Fruit fly (Drosophila melanogaster) whole organism, embryonic: ENCODE results near the gene CG7484.
A peak's percentile ranks its signal among the peaks of the same experiment; 100 is the strongest.

Source experiments
- Asciz ChIP-seq: fragments of 200-800 bp; sonication (Bioruptor generic); optimal IDR thresholded peaks from 2 replicates; lab custom pipeline; 2017; ENCODE audit warnings: missing biosample characterization, mild to moderate bottlenecking, missing genetic modification characterization, missing genetic modification reagents
- Bteb2 ChIP-seq: fragments of 200-800 bp; sonication (Bioruptor generic); optimal IDR thresholded peaks from 2 replicates; lab custom pipeline; 2016; ENCODE audit warnings: missing biosample characterization, missing genetic modification characterization
- CG10321 ChIP-seq: fragments of 200-800 bp; sonication (Bioruptor generic); IDR thresholded peaks from 2 replicates; pipeline ENCODE4 v1.3.6; 2022; ENCODE audit warnings: missing biosample characterization, missing genetic modification characterization
- CG10462 ChIP-seq: fragments of 200-800 bp; sonication (Bioruptor generic); optimal IDR thresholded peaks from 2 replicates; lab custom pipeline; 2016; ENCODE audit warnings: missing biosample characterization, missing genetic modification characterization
- CG13624 ChIP-seq: fragments of 200-800 bp; sonication (Bioruptor generic); optimal IDR thresholded peaks from 2 replicates; lab custom pipeline; 2016; ENCODE audit warnings: missing biosample characterization, missing genetic modification characterization
- CG15011 ChIP-seq: fragments of 200-800 bp; sonication (Bioruptor generic); optimal IDR thresholded peaks from 3 replicates; lab custom pipeline; 2018; ENCODE audit warnings: missing biosample characterization, mild to moderate bottlenecking, missing genetic modification characterization
- CG15479 ChIP-seq: fragments of 200-800 bp; sonication (Bioruptor generic); optimal IDR thresholded peaks from 3 replicates; lab custom pipeline; 2019; ENCODE audit warnings: missing biosample characterization, mild to moderate bottlenecking, missing genetic modification characterization, moderate library complexity
- CG15514 ChIP-seq: fragments of 200-800 bp; sonication (Bioruptor generic); optimal IDR thresholded peaks from 3 replicates; lab custom pipeline; 2017; ENCODE audit warnings: missing biosample characterization, missing genetic modification characterization, mild to moderate bottlenecking, moderate library complexity, missing genetic modification reagents
- CG1602 ChIP-seq: fragments of 200-800 bp; sonication (Bioruptor generic); optimal IDR thresholded peaks from 3 replicates; lab custom pipeline; 2016; ENCODE audit warnings: missing biosample characterization, missing genetic modification characterization
- CG1647 ChIP-seq: fragments of 200-800 bp; sonication (Bioruptor generic); optimal IDR thresholded peaks from 3 replicates; lab custom pipeline; 2016; ENCODE audit warnings: missing biosample characterization, missing genetic modification characterization
- CG16779 ChIP-seq: fragments of 200-800 bp; sonication (Bioruptor generic); IDR thresholded peaks from 2 replicates; pipeline ENCODE4 v1.3.6; 2022; ENCODE audit warnings: missing biosample characterization, missing genetic modification characterization
- CG17186 ChIP-seq: fragments of 200-800 bp; sonication (Bioruptor generic); optimal IDR thresholded peaks from 3 replicates; lab custom pipeline; 2017; ENCODE audit warnings: missing biosample characterization, missing genetic modification reagents, missing genetic modification characterization
- CG17385 ChIP-seq: fragments of 200-800 bp; sonication (Bioruptor generic); optimal IDR thresholded peaks from 3 replicates; lab custom pipeline; 2018; ENCODE audit warnings: missing biosample characterization, mild to moderate bottlenecking, missing genetic modification characterization
- CG2712 ChIP-seq: fragments of 200-800 bp; optimal IDR thresholded peaks from 3 replicates; lab custom pipeline; 2019; ENCODE audit warnings: missing biosample characterization, mild to moderate bottlenecking, missing genetic modification characterization, moderate library complexity
- CG33213 ChIP-seq: fragments of 200-800 bp; sonication (Bioruptor generic); optimal IDR thresholded peaks from 3 replicates; lab custom pipeline; 2016; ENCODE audit warnings: missing biosample characterization, missing genetic modification characterization
- CG43689 ChIP-seq: fragments of 200-800 bp; sonication (Bioruptor generic); IDR thresholded peaks from 2 replicates; pipeline ENCODE4 v1.3.6; 2022; ENCODE audit warnings: missing biosample characterization, missing genetic modification characterization
- CG4854 ChIP-seq: fragments of 200-800 bp; sonication (Bioruptor generic); optimal IDR thresholded peaks from 2 replicates; lab custom pipeline; 2016; ENCODE audit warnings: missing biosample characterization, missing genetic modification characterization, inconsistent platforms
- CG7786 ChIP-seq: fragments of 200-800 bp; sonication (Bioruptor generic); optimal IDR thresholded peaks from 2 replicates; lab custom pipeline; 2016; ENCODE audit warnings: missing biosample characterization, missing genetic modification characterization
- CG7928 ChIP-seq: fragments of 200-800 bp; sonication (Bioruptor generic); optimal IDR thresholded peaks from 2 replicates; lab custom pipeline; 2017; ENCODE audit warnings: missing biosample characterization, mild to moderate bottlenecking, missing genetic modification characterization
- CG9437 ChIP-seq: fragments of 200-800 bp; sonication (Bioruptor generic); optimal IDR thresholded peaks from 2 replicates; lab custom pipeline; 2018; ENCODE audit warnings: missing biosample characterization, mild to moderate bottlenecking, missing genetic modification characterization
- Dek ChIP-seq: fragments of 200-800 bp; sonication (Bioruptor generic); optimal IDR thresholded peaks from 3 replicates; lab custom pipeline; 2019; ENCODE audit warnings: missing biosample characterization, mild to moderate bottlenecking, missing genetic modification characterization, moderate library complexity
- MBD-R2 ChIP-seq: fragments of 200-800 bp; sonication (Bioruptor generic); IDR thresholded peaks from 2 replicates; pipeline ENCODE4 v1.3.6; 2022; ENCODE audit warnings: missing biosample characterization, missing genetic modification characterization
- Mad ChIP-seq: fragments of 200-800 bp; sonication (Bioruptor generic); optimal IDR thresholded peaks from 2 replicates; lab custom pipeline; 2016; ENCODE audit warnings: missing biosample characterization, missing genetic modification characterization
- NC2α ChIP-seq: fragments of 200-800 bp; sonication (Bioruptor generic); optimal IDR thresholded peaks from 2 replicates; lab custom pipeline; 2016; ENCODE audit warnings: missing biosample characterization, missing genetic modification characterization
- Nf-YC ChIP-seq: fragments of 200-800 bp; optimal IDR thresholded peaks from 3 replicates; lab custom pipeline; 2019; ENCODE audit warnings: missing biosample characterization, mild to moderate bottlenecking, missing genetic modification characterization, moderate library complexity
- Sin3A ChIP-seq: fragments of >200 bp; optimal IDR thresholded peaks from 2 replicates; lab custom pipeline; 2018
- Sox100B ChIP-seq: fragments of 200-800 bp; sonication (Bioruptor generic); optimal IDR thresholded peaks from 3 replicates; lab custom pipeline; 2018; ENCODE audit warnings: missing biosample characterization, mild to moderate bottlenecking, missing genetic modification characterization
- Trl ChIP-seq, 3 experiments: fragments of >200 bp in 2 of 3; fragments of 200-800 bp in 1 of 3; sonication (Bioruptor generic) in 1 of 3; optimal IDR thresholded peaks; 2 replicates in 1 of 3; 3 replicates in 2 of 3; lab custom pipeline; 2016 to 2017; ENCODE audit warnings: missing biosample characterization in 1 of 3, missing genetic modification characterization in 1 of 3
- ac ChIP-seq: fragments of 200-800 bp; sonication (Bioruptor generic); optimal IDR thresholded peaks from 3 replicates; lab custom pipeline; 2017; ENCODE audit warnings: missing biosample characterization, mild to moderate bottlenecking, missing genetic modification characterization
- ap ChIP-seq: fragments of 200-800 bp; sonication (Bioruptor generic); IDR thresholded peaks from 2 replicates; pipeline ENCODE4 v1.3.6; 2022; ENCODE audit warnings: missing biosample characterization, missing genetic modification characterization
- bab2 ChIP-seq: fragments of 200-800 bp; sonication (Bioruptor generic); optimal IDR thresholded peaks from 2 replicates; lab custom pipeline; 2016; ENCODE audit warnings: missing biosample characterization, missing genetic modification characterization
- bbx ChIP-seq: fragments of 200-800 bp; sonication (Bioruptor generic); IDR thresholded peaks from 2 replicates; pipeline ENCODE4 v1.3.6; 2022; ENCODE audit warnings: missing biosample characterization, missing genetic modification characterization; ENCODE audit not compliant: partially characterized antibody
- chn ChIP-seq: fragments of 200-800 bp; sonication (Bioruptor generic); optimal IDR thresholded peaks from 2 replicates; lab custom pipeline; 2016; ENCODE audit warnings: missing biosample characterization, missing genetic modification characterization
- crp ChIP-seq, 2 experiments: fragments of 200-800 bp; sonication (Bioruptor generic); optimal IDR thresholded peaks; 2 replicates in 1 of 2; 3 replicates in 1 of 2; lab custom pipeline; 2017; ENCODE audit warnings: missing biosample characterization in 2 of 2, missing genetic modification characterization in 2 of 2, mild to moderate bottlenecking in 1 of 2, moderate library complexity in 1 of 2
- disco-r ChIP-seq: fragments of 200-800 bp; sonication (Bioruptor generic); optimal IDR thresholded peaks from 2 replicates; lab custom pipeline; 2016; ENCODE audit warnings: missing biosample characterization, missing genetic modification characterization
- dysf ChIP-seq: fragments of 200-800 bp; sonication (Bioruptor generic); IDR thresholded peaks from 3 replicates; pipeline ENCODE4 v1.3.6; 2022; ENCODE audit warnings: missing biosample characterization, missing genetic modification characterization
- eve ChIP-seq, 2 experiments: fragments of >200 bp; optimal IDR thresholded peaks; 2 replicates each; lab custom pipeline; 2017; ENCODE audit warnings: missing biosample characterization in 2 of 2, missing genetic modification characterization in 2 of 2
- ewg ChIP-seq: fragments of 200-800 bp; sonication (Bioruptor generic); optimal IDR thresholded peaks from 3 replicates; lab custom pipeline; 2017; ENCODE audit warnings: mild to moderate bottlenecking, missing biosample characterization, missing genetic modification reagents, missing genetic modification characterization
- exex ChIP-seq: fragments of 200-800 bp; sonication (Bioruptor generic); optimal IDR thresholded peaks from 4 replicates; lab custom pipeline; 2018; ENCODE audit warnings: missing biosample characterization, mild to moderate bottlenecking, missing genetic modification characterization, moderate library complexity
- gem ChIP-seq: fragments of 200-800 bp; sonication (Bioruptor generic); optimal IDR thresholded peaks from 2 replicates; lab custom pipeline; 2019; ENCODE audit warnings: missing biosample characterization, mild to moderate bottlenecking, missing genetic modification characterization, moderate library complexity
- h ChIP-seq: fragments of >200 bp; optimal IDR thresholded peaks from 2 replicates; lab custom pipeline; 2017
- her ChIP-seq: fragments of 200-800 bp; sonication (Bioruptor generic); optimal IDR thresholded peaks from 2 replicates; lab custom pipeline; 2016; ENCODE audit warnings: missing biosample characterization, missing genetic modification characterization
- jing ChIP-seq: fragments of 200-800 bp; sonication (Bioruptor generic); optimal IDR thresholded peaks from 2 replicates; lab custom pipeline; 2018; ENCODE audit warnings: missing biosample characterization, mild to moderate bottlenecking, missing genetic modification characterization
- psq ChIP-seq: fragments of 200-800 bp; sonication (Bioruptor generic); optimal IDR thresholded peaks from 2 replicates; lab custom pipeline; 2017; ENCODE audit warnings: missing biosample characterization, missing genetic modification characterization
- ranshi ChIP-seq: fragments of 200-800 bp; sonication (Bioruptor generic); IDR thresholded peaks from 2 replicates; pipeline ENCODE4 v1.3.6; 2022; ENCODE audit warnings: missing biosample characterization, missing genetic modification characterization
- schlank ChIP-seq: fragments of 200-800 bp; sonication (Bioruptor generic); optimal IDR thresholded peaks from 2 replicates; lab custom pipeline; 2018; ENCODE audit warnings: missing biosample characterization, mild to moderate bottlenecking, missing genetic modification characterization
- shn ChIP-seq: fragments of 200-800 bp; sonication (Bioruptor generic); optimal IDR thresholded peaks from 3 replicates; lab custom pipeline; 2016; ENCODE audit warnings: missing biosample characterization, missing genetic modification characterization
- toy ChIP-seq: fragments of 200-800 bp; sonication (Bioruptor generic); IDR thresholded peaks from 2 replicates; pipeline ENCODE4 v1.3.6; 2022; ENCODE audit warnings: missing biosample characterization, missing genetic modification characterization
- vfl ChIP-seq: fragments of 200-800 bp; sonication (Bioruptor generic); optimal IDR thresholded peaks from 2 replicates; lab custom pipeline; 2016; ENCODE audit warnings: missing biosample characterization, missing genetic modification characterization
- wor ChIP-seq: fragments of 200-800 bp; sonication (Bioruptor generic); IDR thresholded peaks from 2 replicates; pipeline ENCODE4 v1.3.6; 2022; ENCODE audit warnings: missing biosample characterization, missing genetic modification characterization
- zf30C ChIP-seq: fragments of 200-800 bp; sonication (Bioruptor generic); optimal IDR thresholded peaks from 3 replicates; lab custom pipeline; 2018; ENCODE audit warnings: missing biosample characterization, mild to moderate bottlenecking, missing genetic modification characterization

The CG7484 gene

dm6 chr3L:17621451-17621946 is 32.9 kb upstream of the CG7484 start, which contains the start of the genes Vps60 and anchor (continued):
- TF ChIP-seq CG7786 (GFP tag; lab: Kevin White, UChicago) (peak; percentile 71), CG10321 (GFP tag; lab: Robert Waterston, UW) (no peak), ap (GFP tag; lab: Robert Waterston, UW) (no peak), CG16779 (GFP tag; lab: Robert Waterston, UW) (no peak), ewg (GFP tag; lab: Kevin White, UChicago) (peak; percentile 16), Sin3A (peak; percentile 89), ranshi (GFP tag; lab: Robert Waterston, UW) (no peak), shn (GFP tag; lab: Kevin White, UChicago) (peak; percentile 66), Sox100B (GFP tag; lab: Kevin White, UChicago) (no peak), Asciz (GFP tag; lab: Kevin White, UChicago) (peak; percentile 13), disco-r (GFP tag; lab: Kevin White, UChicago) (peak; percentile 42), CG43689 (no peak), CG10462 (GFP tag; lab: Kevin White, UChicago) (peak; percentile 4), CG2712 (tag; lab: Kevin White, UChicago) (peak; percentile 50), CG1647 (GFP tag; lab: Kevin White, UChicago) (peak; percentile 41), CG15514 (GFP tag; lab: Kevin White, UChicago) (peak; percentile 88), psq (GFP tag; lab: Kevin White, UChicago) (no peak), gem (tag; lab: Kevin White, UChicago) (peak; percentile 63), zf30C (GFP tag; lab: Kevin White, UChicago) (no peak), exex (peak; percentile 31), CG17186 (GFP tag; lab: Kevin White, UChicago) (peak; percentile 49), schlank (tag; lab: Kevin White, UChicago) (no peak), bbx (GFP tag; lab: Robert Waterston, UW) (no peak), CG15479 (GFP tag; lab: Kevin White, UChicago) (no peak), CG33213 (GFP tag; lab: Kevin White, UChicago) (peak; percentile 72), CG7928 (GFP tag; lab: Kevin White, UChicago) (no peak), wor (GFP tag; lab: Robert Waterston, UW) (no peak), jing (GFP tag; lab: Kevin White, UChicago) (no peak), eve (GFP tag; optimal IDR thresholded peaks at IDR 0.05; lab: Kevin White, UChicago) (peak in 1 of 2 experiments; percentile 89), CG1602 (GFP tag; lab: Kevin White, UChicago) (peak; percentile 36), vfl (GFP tag; lab: Kevin White, UChicago) (peak; percentile 66), Bteb2 (peak; percentile 76), toy (GFP tag; lab: Robert Waterston, UW) (no peak), CG17385 (peak; percentile 98), Trl (optimal IDR thresholded peaks at IDR 0.05; lab: Kevin White, UChicago) (no peak), Trl (GFP tag; optimal IDR thresholded peaks at IDR 0.05; lab: Kevin White, UChicago) (peak; percentile 64), bab2 (GFP tag; lab: Kevin White, UChicago) (peak; percentile 46), chn (peak; percentile 71), crp (GFP tag; optimal IDR thresholded peaks at IDR 0.05; lab: Kevin White, UChicago) (peak; percentile 81 to 97), NC2α (GFP tag; lab: Kevin White, UChicago) (peak; percentile 37), CG15011 (GFP tag; lab: Kevin White, UChicago) (peak; percentile 25), CG13624 (GFP tag; lab: Kevin White, UChicago) (peak; percentile 46), Mad (peak; percentile 33), ac (GFP tag; lab: Kevin White, UChicago) (no peak), CG9437 (GFP tag; lab: Kevin White, UChicago) (peak; percentile 20), Dek (tag; lab: Kevin White, UChicago) (peak; percentile 29), CG4854 (GFP tag; lab: Kevin White, UChicago) (peak; percentile 52), dysf (GFP tag; lab: Robert Waterston, UW) (peak; percentile 34; the same call in 1 of the 3 replicates), h (lab: Kevin White, UChicago) (no peak), Nf-YC (tag; lab: Kevin White, UChicago) (peak; percentile 52), MBD-R2 (GFP tag; lab: Robert Waterston, UW) (peak; percentile 69), her (GFP tag; lab: Kevin White, UChicago) (peak; percentile 39)
